Worm (Caenorhabditis elegans) whole organism, L2 larva: ENCODE results near the gene T11F9.7.

Experiments
- egl-27 ChIP-seq: sonication (generic microtip); optimal IDR thresholded peaks from 3 replicates; lab custom pipeline; 2017; ENCODE audit warnings: missing biosample characterization, missing genetic modification reagents, missing genetic modification characterization
- lin-39 ChIP-seq: fragments of 150-350 bp; optimal IDR thresholded peaks from 2 replicates; lab custom pipeline; 2014; ENCODE audit warnings: missing biosample characterization, missing genetic modification reagents, missing genetic modification characterization
- nhr-10 ChIP-seq: sonication (generic microtip); optimal IDR thresholded peaks from 2 replicates; lab custom pipeline; 2017; ENCODE audit warnings: missing biosample characterization, missing genetic modification characterization
- nhr-6 ChIP-seq: fragments of 150-350 bp; optimal IDR thresholded peaks from 2 replicates; lab custom pipeline; 2014; ENCODE audit warnings: missing biosample characterization, missing genetic modification characterization
- skn-1 ChIP-seq: sonication (generic microtip); optimal IDR thresholded peaks from 2 replicates; lab custom pipeline; 2017; ENCODE audit warnings: missing biosample characterization, missing genetic modification characterization
- snpc-4 ChIP-seq: fragments of 150-350 bp; optimal IDR thresholded peaks from 2 replicates; lab custom pipeline; 2014; ENCODE audit warnings: missing biosample characterization, missing genetic modification characterization
- unc-62 ChIP-seq: fragments of 150-350 bp; optimal IDR thresholded peaks from 2 replicates; lab custom pipeline; 2014; ENCODE audit warnings: missing biosample characterization, missing genetic modification reagents, missing genetic modification characterization

DNA sequence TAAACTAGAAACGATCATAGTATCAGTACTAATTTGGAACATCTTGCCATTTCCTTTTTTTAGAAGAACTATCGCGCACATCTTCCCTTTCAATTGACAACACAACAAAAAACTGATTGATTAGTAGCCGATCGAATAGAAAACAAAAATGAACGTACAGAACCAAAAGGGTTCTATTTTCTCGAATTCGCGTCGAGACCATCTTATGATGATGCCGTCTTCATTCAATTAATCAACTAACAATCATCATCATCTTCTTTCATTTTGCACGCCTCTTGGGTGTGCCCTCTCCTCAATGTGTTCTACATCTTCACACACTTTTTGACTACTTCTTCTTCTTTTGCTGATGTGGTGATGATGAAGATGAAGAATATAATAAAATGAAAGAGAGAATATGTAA, 24.0 kb downstream of the T11F9.7 start:
- TF ChIP-seq lin-39 (tag; lab: Kevin White, UChicago) (no peak), nhr-6 (tag; lab: Kevin White, UChicago) (no peak), skn-1 (no peak), snpc-4 (no peak), unc-62 (GFP tag; lab: Kevin White, UChicago) (no peak), nhr-10 (tag; lab: Kevin White, UChicago) (no peak), egl-27 (tag; lab: Kevin White, UChicago) (no peak)
